Worm (Caenorhabditis elegans) whole organism, L4/young adult: ENCODE measurements around the gene K11D12.13.

Experiments used
- W03F9.2 ChIP-seq: fragments of 150-350 bp; optimal IDR thresholded peaks from 2 replicates; lab custom pipeline; 2014; ENCODE audit warnings: missing biosample characterization, missing genetic modification characterization
- dao-5 ChIP-seq: sonication (generic microtip); optimal IDR thresholded peaks from 2 replicates; lab custom pipeline; 2016; ENCODE audit warnings: missing genotype, missing genetic modification characterization, moderate library complexity, missing compliant biosample characterization
- him-1 ChIP-seq: sonication (generic microtip); optimal IDR thresholded peaks from 2 replicates; lab custom pipeline; 2016; ENCODE audit warnings: missing genotype, missing genetic modification reagents, missing genetic modification characterization, missing compliant biosample characterization

ce11 chrV:5049333-5049942 is 16.2 kb downstream of the K11D12.13 start, which contains the start of the genes pqn-51 and K11D12.14:
- no peak for TF ChIP-seq dao-5 (tag; lab: Kevin White, UChicago)
- peak; percentile 0 for TF ChIP-seq W03F9.2
- TF ChIP-seq him-1: peak; percentile 80
